Fruit fly (Drosophila melanogaster): Measurements from ENCODE around the gene CG14947.

DNA sequence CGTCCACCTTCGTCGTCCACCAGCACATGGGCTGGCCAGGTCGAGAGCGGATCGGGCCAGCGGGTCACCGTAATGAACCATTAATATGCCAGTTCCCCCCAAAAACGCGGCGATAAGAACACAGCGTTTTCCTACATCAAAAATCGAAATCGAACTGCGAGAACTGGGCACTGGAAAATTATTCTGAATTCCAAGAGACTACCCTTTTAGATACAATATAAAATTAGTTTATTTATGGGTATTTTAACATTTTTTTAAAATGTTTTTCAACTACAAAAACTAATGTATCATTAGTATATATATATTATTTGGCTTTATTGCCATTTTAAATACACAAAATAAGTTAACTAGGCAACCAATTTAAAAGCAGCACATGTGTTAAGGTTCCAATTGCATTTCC, 2.8 kb downstream of the CG14947 start:
- no peak for TF ChIP-seq CG8478 (optimal IDR thresholded peaks at IDR 0.05)
- no peak for TF ChIP-seq pan (optimal IDR thresholded peaks at IDR 0.05)
- no peak for TF ChIP-seq psq (optimal IDR thresholded peaks at IDR 0.05)
- no peak for TF ChIP-seq usp (GFP tag; optimal IDR thresholded peaks at IDR 0.05)
- no peak for TF ChIP-seq Dll (optimal IDR thresholded peaks at IDR 0.05)
- TF ChIP-seq EcR (GFP tag; optimal IDR thresholded peaks at IDR 0.05): no peak
